Worm (Caenorhabditis elegans) whole organism, L1 larva: Measurements from ENCODE around the gene tba-9.

ENCODE experiments used
- C04F5.9 ChIP-seq: sonication (generic microtip); optimal IDR thresholded peaks from 2 replicates; lab custom pipeline; 2016; ENCODE audit warnings: missing genetic modification characterization, missing compliant biosample characterization
- C16A3.4 ChIP-seq: fragments of 150-350 bp; optimal IDR thresholded peaks from 2 replicates; lab custom pipeline; 2014; ENCODE audit warnings: missing biosample characterization, missing genetic modification characterization
- F16B12.6 ChIP-seq: fragments of 150-350 bp; optimal IDR thresholded peaks from 2 replicates; lab custom pipeline; 2014; ENCODE audit warnings: missing biosample characterization, missing genetic modification characterization
- aha-1 ChIP-seq: fragments of 150-350 bp; optimal IDR thresholded peaks from 2 replicates; lab custom pipeline; 2014; ENCODE audit warnings: missing biosample characterization, missing genetic modification characterization
- alr-1 ChIP-seq: fragments of 200-800 bp; sonication (Bioruptor generic); optimal IDR thresholded peaks from 2 replicates; lab custom pipeline; 2018; ENCODE audit warnings: borderline replicate concordance, mild to moderate bottlenecking, missing genetic modification characterization, missing compliant biosample characterization
- ceh-63 ChIP-seq: fragments of 200-800 bp; sonication (Bioruptor generic); optimal IDR thresholded peaks from 2 replicates; lab custom pipeline; 2018; ENCODE audit warnings: mild to moderate bottlenecking, missing genetic modification characterization, missing compliant biosample characterization
- ceh-8 ChIP-seq: fragments of 200-800 bp; sonication (Bioruptor generic); optimal IDR thresholded peaks from 2 replicates; lab custom pipeline; 2018; ENCODE audit warnings: mild to moderate bottlenecking, missing genetic modification characterization, moderate library complexity, missing compliant biosample characterization
- ceh-88 ChIP-seq: fragments of 200-800 bp; sonication (Bioruptor generic); IDR thresholded peaks from 2 replicates; pipeline ENCODE4 v1.3.6; 2022; ENCODE audit warnings: missing genetic modification characterization, missing compliant biosample characterization
- ces-1 ChIP-seq: fragments of 150-350 bp; optimal IDR thresholded peaks from 2 replicates; lab custom pipeline; 2014; ENCODE audit warnings: missing biosample characterization, missing genetic modification reagents, missing genetic modification characterization
- dpl-1 ChIP-seq, 3 experiments: fragments of 150-350 bp in 2 of 3; sonication (generic microtip) in 1 of 3; optimal IDR thresholded peaks; 2 replicates each; lab custom pipeline; 2014 to 2017; ENCODE audit warnings: missing biosample characterization in 3 of 3, missing genetic modification characterization in 3 of 3, missing genetic modification reagents in 3 of 3
- dsc-1 ChIP-seq: sonication (generic microtip); optimal IDR thresholded peaks from 2 replicates; lab custom pipeline; 2016; ENCODE audit warnings: mild to moderate bottlenecking, missing genetic modification characterization, missing compliant biosample characterization
- efl-1 ChIP-seq, 4 experiments: fragments of 150-350 bp; optimal IDR thresholded peaks in 3 of 4; peaks in 1 of 4; 1 replicate in 1 of 4; 2 replicates in 3 of 4; lab custom pipeline; 2014; ENCODE audit warnings: missing biosample characterization in 2 of 4, missing genetic modification characterization in 2 of 4, missing genetic modification reagents in 2 of 4
- egl-27 ChIP-seq, 2 experiments: fragments of 150-350 bp in 1 of 2; sonication (generic microtip); optimal IDR thresholded peaks; 3 replicates each; lab custom pipeline; 2017 to 2018; ENCODE audit warnings: missing biosample characterization in 2 of 2, missing genetic modification characterization in 2 of 2, missing genetic modification reagents in 2 of 2
- elt-2 ChIP-seq: sonication (generic microtip); optimal IDR thresholded peaks from 2 replicates; lab custom pipeline; 2016; ENCODE audit warnings: missing genetic modification characterization, mild to moderate bottlenecking, inconsistent platforms, missing compliant biosample characterization, missing genetic modification reagents
- elt-3 ChIP-seq, 6 experiments: fragments of 150-350 bp in 1 of 6; sonication (generic microtip); optimal IDR thresholded peaks; 2 replicates each; lab custom pipeline; 2017 to 2018; ENCODE audit warnings: missing biosample characterization in 6 of 6, missing genetic modification characterization in 6 of 6, inconsistent platforms in 1 of 6
- fkh-10 ChIP-seq: sonication (generic microtip); optimal IDR thresholded peaks from 2 replicates; lab custom pipeline; 2017; ENCODE audit warnings: missing biosample characterization, missing genetic modification reagents, missing genetic modification characterization
- grh-1 ChIP-seq: fragments of 200-800 bp; sonication (Bioruptor generic); IDR thresholded peaks from 2 replicates; pipeline ENCODE4 v1.3.6; 2022; ENCODE audit warnings: missing genetic modification reagents, missing genetic modification characterization, missing compliant biosample characterization
- hlh-17 ChIP-seq: fragments of 200-800 bp; sonication (Bioruptor generic); optimal IDR thresholded peaks from 2 replicates; lab custom pipeline; 2018; ENCODE audit warnings: missing genetic modification characterization, mild to moderate bottlenecking, missing compliant biosample characterization, moderate library complexity, borderline replicate concordance
- hlh-4 ChIP-seq: sonication (generic microtip); optimal IDR thresholded peaks from 2 replicates; lab custom pipeline; 2016; ENCODE audit warnings: mild to moderate bottlenecking, missing genetic modification characterization, missing compliant biosample characterization
- hpl-2 ChIP-seq: fragments of 150-350 bp; optimal IDR thresholded peaks from 2 replicates; lab custom pipeline; 2014; ENCODE audit warnings: missing biosample characterization, missing genetic modification reagents, missing genetic modification characterization
- irx-1 ChIP-seq: sonication (generic microtip); optimal IDR thresholded peaks from 2 replicates; lab custom pipeline; 2016; ENCODE audit warnings: missing genetic modification characterization, missing compliant biosample characterization
- lin-13 ChIP-seq: fragments of 150-350 bp; optimal IDR thresholded peaks from 2 replicates; lab custom pipeline; 2014; ENCODE audit warnings: missing biosample characterization, missing genetic modification reagents, missing genetic modification characterization
- lin-14 ChIP-seq: fragments of 200-800 bp; sonication (Bioruptor generic); optimal IDR thresholded peaks from 2 replicates; lab custom pipeline; 2018; ENCODE audit warnings: mild to moderate bottlenecking, missing genetic modification characterization, moderate library complexity, missing compliant biosample characterization
- lin-39 ChIP-seq: fragments of 150-350 bp; optimal IDR thresholded peaks from 2 replicates; lab custom pipeline; 2014; ENCODE audit warnings: missing biosample characterization, missing genetic modification reagents, missing genetic modification characterization
- lir-3 ChIP-seq: sonication (generic microtip); optimal IDR thresholded peaks from 2 replicates; lab custom pipeline; 2016; ENCODE audit warnings: mild to moderate bottlenecking, missing genetic modification characterization, moderate library complexity, missing compliant biosample characterization; ENCODE audit not compliant: poor library complexity
- mdl-1 ChIP-seq, 2 experiments: fragments of 150-350 bp; optimal IDR thresholded peaks; 2 replicates each; lab custom pipeline; 2014 to 2017; ENCODE audit warnings: missing biosample characterization in 2 of 2, missing genetic modification characterization in 2 of 2, inconsistent platforms in 1 of 2
- mep-1 ChIP-seq: fragments of 150-350 bp; optimal IDR thresholded peaks from 2 replicates; lab custom pipeline; 2014; ENCODE audit warnings: missing biosample characterization, missing genetic modification characterization
- nhr-11 ChIP-seq: fragments of 150-350 bp; optimal IDR thresholded peaks from 2 replicates; lab custom pipeline; 2014; ENCODE audit warnings: missing biosample characterization, missing genetic modification characterization
- nhr-19 ChIP-seq: fragments of 200-800 bp; sonication (Bioruptor generic); conservative IDR thresholded peaks from 2 replicates; pipeline ENCODE4 v1.3.6; 2022; ENCODE audit warnings: missing genetic modification characterization, missing compliant biosample characterization
- nhr-20 ChIP-seq: sonication (generic microtip); optimal IDR thresholded peaks from 2 replicates; lab custom pipeline; 2016; ENCODE audit warnings: mild to moderate bottlenecking, missing genetic modification characterization, missing compliant biosample characterization
- nhr-237 ChIP-seq: fragments of 150-350 bp; optimal IDR thresholded peaks from 2 replicates; lab custom pipeline; 2014; ENCODE audit warnings: missing biosample characterization, missing genetic modification characterization
- nhr-47 ChIP-seq: sonication (generic microtip); optimal IDR thresholded peaks from 2 replicates; lab custom pipeline; 2016; ENCODE audit warnings: mild to moderate bottlenecking, missing genetic modification characterization, moderate library complexity, missing compliant biosample characterization
- nhr-71 ChIP-seq: sonication (generic microtip); optimal IDR thresholded peaks from 2 replicates; lab custom pipeline; 2016; ENCODE audit warnings: mild to moderate bottlenecking, missing genetic modification characterization, moderate library complexity, missing compliant biosample characterization
- nhr-76 ChIP-seq: sonication (generic microtip); optimal IDR thresholded peaks from 2 replicates; lab custom pipeline; 2017; ENCODE audit warnings: missing biosample characterization, missing genetic modification characterization
- nhr-77 ChIP-seq: fragments of 150-350 bp; optimal IDR thresholded peaks from 2 replicates; lab custom pipeline; 2014; ENCODE audit warnings: missing biosample characterization, missing genetic modification characterization
- nhr-85 ChIP-seq: sonication (generic microtip); peaks from one replicate; lab custom pipeline; 2016; ENCODE audit warnings: missing genetic modification characterization, inconsistent platforms, missing compliant biosample characterization
- pag-3 ChIP-seq: sonication (generic microtip); optimal IDR thresholded peaks from 2 replicates; lab custom pipeline; 2017; ENCODE audit warnings: missing genetic modification characterization, mild to moderate bottlenecking, missing compliant biosample characterization, antibody characterized with exemption, borderline replicate concordance; ENCODE audit not compliant: insufficient read depth
- pax-3 ChIP-seq: fragments of 200-800 bp; sonication (Bioruptor generic); optimal IDR thresholded peaks from 2 replicates; lab custom pipeline; 2018; ENCODE audit warnings: mild to moderate bottlenecking, missing genetic modification characterization, moderate library complexity, missing compliant biosample characterization
- pqm-1 ChIP-seq: sonication (generic microtip); optimal IDR thresholded peaks from 3 replicates; lab custom pipeline; 2017; ENCODE audit warnings: missing biosample characterization, missing genetic modification characterization
- snpc-4 ChIP-seq: fragments of 150-350 bp; optimal IDR thresholded peaks from 2 replicates; lab custom pipeline; 2014; ENCODE audit warnings: missing biosample characterization, missing genetic modification characterization
- sox-4 ChIP-seq: sonication (generic microtip); optimal IDR thresholded peaks from 2 replicates; lab custom pipeline; 2016; ENCODE audit warnings: missing genetic modification characterization, missing compliant biosample characterization
- sptf-1 ChIP-seq: fragments of 150-350 bp; optimal IDR thresholded peaks from 2 replicates; lab custom pipeline; 2014; ENCODE audit warnings: missing biosample characterization, missing genetic modification characterization
- sup-37 ChIP-seq: fragments of 200-800 bp; sonication (Bioruptor generic); optimal IDR thresholded peaks from 2 replicates; lab custom pipeline; 2018; ENCODE audit warnings: mild to moderate bottlenecking, missing genetic modification characterization, missing compliant biosample characterization
- tbx-2 ChIP-seq: sonication (generic microtip); optimal IDR thresholded peaks from 2 replicates; lab custom pipeline; 2016; ENCODE audit warnings: missing genetic modification characterization, missing compliant biosample characterization
- unc-130 ChIP-seq: fragments of 150-350 bp; optimal IDR thresholded peaks from 2 replicates; lab custom pipeline; 2017; ENCODE audit warnings: missing biosample characterization, missing genetic modification characterization, inconsistent platforms
- unc-30 ChIP-seq: sonication (generic microtip); optimal IDR thresholded peaks from 2 replicates; lab custom pipeline; 2017; ENCODE audit warnings: missing biosample characterization, missing genetic modification characterization
- vab-15 ChIP-seq: sonication (generic microtip); optimal IDR thresholded peaks from 2 replicates; lab custom pipeline; 2017; ENCODE audit warnings: missing genotype, mild to moderate bottlenecking, missing genetic modification characterization, missing compliant biosample characterization
- xbp-1 ChIP-seq: sonication (generic microtip); optimal IDR thresholded peaks from 2 replicates; lab custom pipeline; 2016; ENCODE audit warnings: missing genetic modification characterization, missing compliant biosample characterization
- zag-1 ChIP-seq: fragments of 150-350 bp; optimal IDR thresholded peaks from 2 replicates; lab custom pipeline; 2014; ENCODE audit warnings: missing biosample characterization, missing genetic modification characterization
- zip-4 ChIP-seq: fragments of 200-800 bp; sonication (Bioruptor generic); optimal IDR thresholded peaks from 2 replicates; lab custom pipeline; 2018; ENCODE audit warnings: mild to moderate bottlenecking, missing genetic modification characterization, moderate library complexity, missing compliant biosample characterization
- ztf-11 ChIP-seq, 2 experiments: sonication (generic microtip); optimal IDR thresholded peaks; 2 replicates each; lab custom pipeline; 2016 to 2017; ENCODE audit warnings: missing genetic modification characterization in 2 of 2, missing biosample characterization in 1 of 2, missing compliant biosample characterization in 1 of 2
- ztf-4 ChIP-seq: fragments of 150-350 bp; optimal IDR thresholded peaks from 2 replicates; lab custom pipeline; 2014; ENCODE audit warnings: missing biosample characterization, missing genetic modification characterization

tba-9 gene

ce11 chrX:3245812-3246211 lies 6.8 kb upstream of the tba-9 start, which contains the start of gene F40F4.7 (continued):
- peak in 1 of 2 experiments; percentile 36 for TF ChIP-seq efl-1 (optimal IDR thresholded peaks at IDR 0.05; lab: Kevin White, UChicago)
- TF ChIP-seq efl-1 (GFP tag; optimal IDR thresholded peaks at IDR 0.05 in 1 of 2; lab: Kevin White, UChicago), result peak in 1 of 2 experiments; percentile 10
- no peak for TF ChIP-seq zip-4 (GFP tag; lab: Kevin White, UChicago)
- TF ChIP-seq lin-13 (GFP tag; lab: Kevin White, UChicago), result peak; percentile 47
- no peak for TF ChIP-seq pag-3 (tag; lab: Kevin White, UChicago)
- no peak for TF ChIP-seq unc-30 (tag; lab: Kevin White, UChicago)
- TF ChIP-seq nhr-47 (tag; lab: Kevin White, UChicago), result peak; percentile 60
- TF ChIP-seq ztf-11 (tag; optimal IDR thresholded peaks at IDR 0.05; lab: Kevin White, UChicago), result no peak
- no peak for TF ChIP-seq tbx-2 (tag; lab: Kevin White, UChicago)
- peak; percentile 66 for TF ChIP-seq nhr-19 (GFP tag; lab: Robert Waterston, UW)
- TF ChIP-seq aha-1 (tag; lab: Kevin White, UChicago), result no peak
- TF ChIP-seq dsc-1, result peak; percentile 61
- no peak for TF ChIP-seq sptf-1 (tag; lab: Kevin White, UChicago)
- TF ChIP-seq dpl-1 (GFP tag; optimal IDR thresholded peaks at IDR 0.05; lab: Kevin White, UChicago), result peak in 2 of 3 experiments; percentile 61 to 71
- no peak for TF ChIP-seq fkh-10 (GFP tag; lab: Kevin White, UChicago)
- no peak for TF ChIP-seq hlh-4 (tag; lab: Kevin White, UChicago)
- peak; percentile 66 for TF ChIP-seq unc-130 (tag; lab: Kevin White, UChicago)
- TF ChIP-seq pqm-1 (tag; lab: Kevin White, UChicago), result no peak
- TF ChIP-seq grh-1 (GFP tag; lab: Robert Waterston, UW), result no peak
- peak; percentile 93 for TF ChIP-seq lin-14
- TF ChIP-seq ceh-63 (GFP tag; lab: Kevin White, UChicago), result no peak
- no peak for TF ChIP-seq nhr-11 (tag; lab: Kevin White, UChicago)
- no peak for TF ChIP-seq alr-1 (tag; lab: Kevin White, UChicago)
- no peak for TF ChIP-seq ceh-88 (GFP tag; lab: Robert Waterston, UW)
- TF ChIP-seq xbp-1 (tag; lab: Kevin White, UChicago), result peak; percentile 35
- peak; percentile 86 for TF ChIP-seq nhr-71 (tag; lab: Kevin White, UChicago)
- TF ChIP-seq zag-1 (tag; lab: Kevin White, UChicago), result no peak
- TF ChIP-seq sox-4, result no peak
- no peak for TF ChIP-seq egl-27 (tag; optimal IDR thresholded peaks at IDR 0.05; lab: Kevin White, UChicago)
- TF ChIP-seq nhr-20 (tag; lab: Kevin White, UChicago), result peak; percentile 83
- peak; percentile 5 for TF ChIP-seq elt-2 (tag; lab: Kevin White, UChicago)
- TF ChIP-seq ces-1, result no peak
- TF ChIP-seq hlh-17 (GFP tag; lab: Kevin White, UChicago), result no peak
- no peak for TF ChIP-seq nhr-237 (tag; lab: Kevin White, UChicago)
- no peak for TF ChIP-seq vab-15 (tag; lab: Kevin White, UChicago)
- TF ChIP-seq ztf-4 (tag; lab: Kevin White, UChicago), result peak; percentile 40
- TF ChIP-seq nhr-85 (tag; lab: Kevin White, UChicago), result peak; percentile 59
- no peak for TF ChIP-seq lir-3 (tag; lab: Kevin White, UChicago)
- peak; percentile 15 for TF ChIP-seq F16B12.6 (tag; lab: Kevin White, UChicago)
- no peak for TF ChIP-seq mep-1
- TF ChIP-seq C16A3.4 (tag; lab: Kevin White, UChicago), result peak; percentile 65
- TF ChIP-seq sup-37 (GFP tag; lab: Kevin White, UChicago), result no peak
- TF ChIP-seq C04F5.9 (tag; lab: Kevin White, UChicago), result no peak
- no peak for TF ChIP-seq snpc-4 (tag; lab: Kevin White, UChicago)
- no peak for TF ChIP-seq lin-39 (tag; lab: Kevin White, UChicago)
- no peak for TF ChIP-seq nhr-77
- TF ChIP-seq irx-1 (tag; lab: Kevin White, UChicago), result peak; percentile 45
- TF ChIP-seq ceh-8 (GFP tag; lab: Kevin White, UChicago), result no peak
- no peak for TF ChIP-seq hpl-2 (GFP tag; lab: Kevin White, UChicago)
- TF ChIP-seq mdl-1 (tag; optimal IDR thresholded peaks at IDR 0.05; lab: Kevin White, UChicago), result peak in 1 of 2 experiments; percentile 92
- TF ChIP-seq pax-3 (tag; lab: Kevin White, UChicago), result no peak
- peak in 2 of 6 experiments; percentile 32 to 59 for TF ChIP-seq elt-3 (tag; optimal IDR thresholded peaks at IDR 0.05; lab: Kevin White, UChicago)
- no peak for TF ChIP-seq nhr-76
